Fruit fly (Drosophila melanogaster): Measurements from ENCODE around the gene dnc.

- TF ChIP-seq HLH106 (tag; optimal IDR thresholded peaks at IDR 0.05): no peak
- no peak for TF ChIP-seq CG9705 (GFP tag; optimal IDR thresholded peaks at IDR 0.05)
- peak; percentile 63 for TF ChIP-seq psq (GFP tag; optimal IDR thresholded peaks at IDR 0.05)
- TF ChIP-seq CG32264 (GFP tag; optimal IDR thresholded peaks at IDR 0.05): no peak
- no peak for TF ChIP-seq Abd-B (GFP tag; optimal IDR thresholded peaks at IDR 0.05)
- TF ChIP-seq jim (GFP tag; optimal IDR thresholded peaks at IDR 0.05): no peak
- TF ChIP-seq usp (GFP tag; optimal IDR thresholded peaks at IDR 0.05): no peak
Measured at dm6 chrX:3383814-3384213, 207.6 kb downstream of the dnc start.

All from whole organism, wandering third instar larva.